Fruit fly (Drosophila melanogaster) whole organism, pupa: Measurements from ENCODE around the gene His3.3A.

Source experiments
- CG13204 ChIP-seq: fragments of 200-800 bp; sonication (Bioruptor generic); optimal IDR thresholded peaks from 2 replicates; lab custom pipeline; 2018; ENCODE audit warnings: missing biosample characterization, mild to moderate bottlenecking, missing genetic modification characterization, moderate library complexity
- CG15710 ChIP-seq: fragments of 200-800 bp; sonication (Bioruptor generic); optimal IDR thresholded peaks from 2 replicates; lab custom pipeline; 2018; ENCODE audit warnings: missing biosample characterization, mild to moderate bottlenecking, missing genetic modification characterization, moderate library complexity
- CG17806 ChIP-seq: fragments of 200-800 bp; sonication (Bioruptor generic); optimal IDR thresholded peaks from 2 replicates; lab custom pipeline; 2018; ENCODE audit warnings: missing biosample characterization, mild to moderate bottlenecking, missing genetic modification characterization, moderate library complexity
- CG32121 ChIP-seq: fragments of 200-800 bp; sonication (Bioruptor generic); IDR thresholded peaks from 2 replicates; pipeline ENCODE4 v1.3.6; 2022; ENCODE audit warnings: missing biosample characterization, missing genetic modification characterization
- D1 ChIP-seq: fragments of 200-800 bp; sonication (Bioruptor generic); optimal IDR thresholded peaks from 2 replicates; lab custom pipeline; 2018; ENCODE audit warnings: missing biosample characterization, mild to moderate bottlenecking, missing genetic modification characterization, moderate library complexity
- EcR ChIP-seq: fragments of 200-800 bp; sonication (Bioruptor generic); optimal IDR thresholded peaks from 3 replicates; lab custom pipeline; 2019; ENCODE audit warnings: missing biosample characterization, missing genetic modification characterization, mild to moderate bottlenecking, moderate library complexity, missing genetic modification reagents
- Ets98B ChIP-seq: fragments of 200-800 bp; sonication (Bioruptor generic); IDR thresholded peaks from 2 replicates; pipeline ENCODE4 v1.3.6; 2022; ENCODE audit warnings: missing biosample characterization, missing genetic modification characterization
- Pif1B ChIP-seq: fragments of 200-800 bp; sonication (Bioruptor generic); optimal IDR thresholded peaks from 3 replicates; lab custom pipeline; 2016; ENCODE audit warnings: missing biosample characterization, missing genetic modification characterization
- rn ChIP-seq: fragments of 200-800 bp; sonication (Bioruptor generic); IDR thresholded peaks from 2 replicates; pipeline ENCODE4 v1.3.6; 2022; ENCODE audit warnings: missing biosample characterization, missing genetic modification characterization

- no peak for TF ChIP-seq CG17806 (tag; lab: Kevin White, UChicago)
- TF ChIP-seq CG32121 (GFP tag; lab: Robert Waterston, UW), result no peak
- TF ChIP-seq Ets98B (GFP tag; lab: Robert Waterston, UW), result no peak
- no peak for TF ChIP-seq rn (GFP tag; lab: Robert Waterston, UW)
- TF ChIP-seq CG15710 (tag; lab: Kevin White, UChicago), result no peak
- no peak for TF ChIP-seq EcR (GFP tag; lab: Kevin White, UChicago)
- TF ChIP-seq D1, result no peak
- no peak for TF ChIP-seq CG13204 (GFP tag; lab: Kevin White, UChicago)
- TF ChIP-seq Pif1B (GFP tag; lab: Kevin White, UChicago), result no peak
These were observed 18.7 kb upstream of the His3.3A start for dm6 chr2L:5036120-5036519.
